Fruit fly (Drosophila melanogaster): ENCODE results near the gene CG32845.

dm6 chr3L:319145-320009 lies 46.2 kb upstream of the CG32845 start, which contains the start of gene fwd:
- TF ChIP-seq CG10669 (GFP tag; optimal IDR thresholded peaks at IDR 0.05) (no peak), CG31627 (GFP tag; optimal IDR thresholded peaks at IDR 0.05) (no peak), CG3032 (tag; optimal IDR thresholded peaks at IDR 0.05) (no peak), salr (GFP tag; optimal IDR thresholded peaks at IDR 0.05) (no peak), Gug (GFP tag; IDR thresholded peaks at IDR 0.05) (no peak)

Data from whole organism, prepupa.